Worm (Caenorhabditis elegans) whole organism, mixed stage, embryonic: ENCODE data around the gene T26H5.4.

Experiments
- blmp-1 ChIP-seq: fragments of 150-350 bp; optimal IDR thresholded peaks from 2 replicates; lab custom pipeline; 2014; ENCODE audit warnings: missing biosample characterization, missing genetic modification characterization
- ceh-39 ChIP-seq: fragments of 150-350 bp; optimal IDR thresholded peaks from 2 replicates; lab custom pipeline; 2014; ENCODE audit warnings: missing biosample characterization, missing genetic modification characterization
- elt-1 ChIP-seq: sonication (generic microtip); optimal IDR thresholded peaks from 2 replicates; lab custom pipeline; 2017; ENCODE audit warnings: missing genetic modification characterization, mild to moderate bottlenecking, missing compliant biosample characterization, antibody characterized with exemption, moderate library complexity, borderline replicate concordance; ENCODE audit not compliant: insufficient read depth
- lin-32 ChIP-seq: fragments of 200-800 bp; sonication (Bioruptor generic); optimal IDR thresholded peaks from 2 replicates; lab custom pipeline; 2018; ENCODE audit warnings: mild to moderate bottlenecking, missing genetic modification characterization, missing compliant biosample characterization
- lsy-2 ChIP-seq: fragments of 150-350 bp; optimal IDR thresholded peaks from 2 replicates; lab custom pipeline; 2014; ENCODE audit warnings: missing biosample characterization, missing genetic modification characterization
- mab-5 ChIP-seq: fragments of 150-350 bp; optimal IDR thresholded peaks from 2 replicates; lab custom pipeline; 2014; ENCODE audit warnings: missing biosample characterization, missing genetic modification characterization
- nhr-237 ChIP-seq: fragments of 150-350 bp; optimal IDR thresholded peaks from 2 replicates; lab custom pipeline; 2014; ENCODE audit warnings: missing biosample characterization, missing genetic modification characterization
- nhr-28 ChIP-seq: fragments of 150-350 bp; optimal IDR thresholded peaks from 2 replicates; lab custom pipeline; 2014; ENCODE audit warnings: missing biosample characterization, missing genetic modification characterization
- nhr-76 ChIP-seq: sonication (generic microtip); optimal IDR thresholded peaks from 2 replicates; lab custom pipeline; 2017; ENCODE audit warnings: missing biosample characterization, missing genetic modification characterization
- unc-39 ChIP-seq: fragments of 150-350 bp; optimal IDR thresholded peaks from 2 replicates; lab custom pipeline; 2014; ENCODE audit warnings: missing biosample characterization, missing genetic modification characterization
- unc-62 ChIP-seq: fragments of 150-350 bp; optimal IDR thresholded peaks from 2 replicates; lab custom pipeline; 2014; ENCODE audit warnings: missing biosample characterization, missing genetic modification reagents, missing genetic modification characterization
- ztf-11 ChIP-seq: fragments of 150-350 bp; optimal IDR thresholded peaks from 2 replicates; lab custom pipeline; 2014; ENCODE audit warnings: missing biosample characterization, missing genetic modification characterization

- no peak for TF ChIP-seq nhr-237 (tag; lab: Kevin White, UChicago)
- no peak for TF ChIP-seq mab-5
- TF ChIP-seq elt-1 (tag; lab: Kevin White, UChicago): no peak
- no peak for TF ChIP-seq nhr-28 (tag; lab: Kevin White, UChicago)
- TF ChIP-seq lsy-2 (tag; lab: Kevin White, UChicago): no peak
- TF ChIP-seq unc-62 (GFP tag; lab: Kevin White, UChicago): no peak
- no peak for TF ChIP-seq ceh-39 (tag; lab: Kevin White, UChicago)
- TF ChIP-seq nhr-76 (tag; lab: Kevin White, UChicago): no peak
- TF ChIP-seq ztf-11 (tag; lab: Kevin White, UChicago): no peak
- TF ChIP-seq lin-32 (GFP tag; lab: Kevin White, UChicago): no peak
- no peak for TF ChIP-seq blmp-1
- TF ChIP-seq unc-39 (tag; lab: Kevin White, UChicago): no peak
Measured at ce11 chrV:15459088-15459487, 10.6 kb upstream of the T26H5.4 start, which contains the start of gene str-71.
